Worm (Caenorhabditis elegans) whole organism, L3 larva: Measurements from ENCODE around the gene F13B12.1.
A peak's percentile ranks its signal among the peaks of the same experiment; 100 is the strongest.

ENCODE experiments used
- R02D3.7 ChIP-seq: fragments of 150-350 bp; optimal IDR thresholded peaks from 2 replicates; lab custom pipeline; 2014; ENCODE audit warnings: missing biosample characterization, missing genetic modification characterization
- ZK546.5 ChIP-seq: sonication (generic microtip); optimal IDR thresholded peaks from 2 replicates; lab custom pipeline; 2017; ENCODE audit warnings: missing biosample characterization, missing genetic modification characterization
- aly-2 ChIP-seq: fragments of 150-350 bp; optimal IDR thresholded peaks from 2 replicates; lab custom pipeline; 2014; ENCODE audit warnings: missing biosample characterization, missing genetic modification characterization
- ceh-28 ChIP-seq: fragments of 150-350 bp; optimal IDR thresholded peaks from 2 replicates; lab custom pipeline; 2014; ENCODE audit warnings: missing biosample characterization, missing genetic modification reagents, missing genetic modification characterization
- ceh-9 ChIP-seq: sonication (generic microtip); optimal IDR thresholded peaks from 2 replicates; lab custom pipeline; 2018; ENCODE audit warnings: missing biosample characterization, missing genetic modification characterization
- daf-12 ChIP-seq: fragments of 150-350 bp; optimal IDR thresholded peaks from 2 replicates; lab custom pipeline; 2014; ENCODE audit warnings: missing biosample characterization, missing genetic modification reagents, missing genetic modification characterization
- elt-1 ChIP-seq: fragments of 150-350 bp; optimal IDR thresholded peaks from 2 replicates; lab custom pipeline; 2014; ENCODE audit warnings: missing biosample characterization, missing genetic modification characterization
- elt-2 ChIP-seq: sonication (generic microtip); optimal IDR thresholded peaks from 2 replicates; lab custom pipeline; 2016; ENCODE audit warnings: missing genetic modification reagents, mild to moderate bottlenecking, missing genetic modification characterization, missing compliant biosample characterization
- elt-3 ChIP-seq, 3 experiments: fragments of 150-350 bp in 1 of 3; sonication (generic microtip) in 2 of 3; optimal IDR thresholded peaks; 2 replicates in 2 of 3; 4 replicates in 1 of 3; lab custom pipeline; 2014 to 2017; ENCODE audit warnings: missing biosample characterization in 3 of 3, missing genetic modification characterization in 3 of 3
- eor-1 ChIP-seq, 2 experiments: fragments of 150-350 bp; optimal IDR thresholded peaks; 2 replicates each; lab custom pipeline; 2014 to 2018; ENCODE audit warnings: missing biosample characterization in 2 of 2, missing genetic modification characterization in 2 of 2
- fkh-10 ChIP-seq: sonication (generic microtip); optimal IDR thresholded peaks from 2 replicates; lab custom pipeline; 2017; ENCODE audit warnings: missing biosample characterization, missing genetic modification reagents, missing genetic modification characterization
- fkh-2 ChIP-seq: fragments of 150-350 bp; optimal IDR thresholded peaks from 2 replicates; lab custom pipeline; 2014; ENCODE audit warnings: missing biosample characterization, missing genetic modification reagents, missing genetic modification characterization
- hmg-11 ChIP-seq: sonication (generic microtip); optimal IDR thresholded peaks from 2 replicates; lab custom pipeline; 2016; ENCODE audit warnings: missing genetic modification characterization, missing compliant biosample characterization
- jun-1 ChIP-seq: fragments of 150-350 bp; optimal IDR thresholded peaks from 2 replicates; lab custom pipeline; 2014; ENCODE audit warnings: missing biosample characterization, missing genetic modification reagents, missing genetic modification characterization
- lin-15B ChIP-seq: fragments of 150-350 bp; optimal IDR thresholded peaks from 2 replicates; lab custom pipeline; 2014; ENCODE audit warnings: missing biosample characterization, missing genetic modification characterization
- lin-39 ChIP-seq: fragments of 150-350 bp; optimal IDR thresholded peaks from 2 replicates; lab custom pipeline; 2018; ENCODE audit warnings: missing biosample characterization, missing genetic modification reagents, missing genetic modification characterization
- lsy-12 ChIP-seq: sonication (generic microtip); optimal IDR thresholded peaks from 2 replicates; lab custom pipeline; 2016; ENCODE audit warnings: mild to moderate bottlenecking, missing genetic modification characterization, missing compliant biosample characterization
- mdl-1 ChIP-seq: fragments of 150-350 bp; optimal IDR thresholded peaks from 2 replicates; lab custom pipeline; 2014; ENCODE audit warnings: missing biosample characterization, missing genetic modification characterization
- mml-1 ChIP-seq: fragments of 150-350 bp; sonication (generic microtip); optimal IDR thresholded peaks from 3 replicates; lab custom pipeline; 2014; ENCODE audit warnings: missing biosample characterization, missing genetic modification characterization
- nfya-1 ChIP-seq: sonication (generic microtip); optimal IDR thresholded peaks from 2 replicates; lab custom pipeline; 2017; ENCODE audit warnings: missing genetic modification characterization, mild to moderate bottlenecking, missing compliant biosample characterization, antibody characterized with exemption, moderate library complexity; ENCODE audit not compliant: insufficient read depth
- nhr-11 ChIP-seq: fragments of 150-350 bp; optimal IDR thresholded peaks from 2 replicates; lab custom pipeline; 2014; ENCODE audit warnings: missing biosample characterization, missing genetic modification characterization
- nhr-12 ChIP-seq: fragments of 150-350 bp; optimal IDR thresholded peaks from 2 replicates; lab custom pipeline; 2014; ENCODE audit warnings: missing biosample characterization, missing genetic modification characterization
- nhr-23 ChIP-seq: fragments of 150-350 bp; optimal IDR thresholded peaks from 2 replicates; lab custom pipeline; 2014; ENCODE audit warnings: missing biosample characterization, missing genetic modification reagents, missing genetic modification characterization
- nhr-237 ChIP-seq: fragments of 150-350 bp; optimal IDR thresholded peaks from 2 replicates; lab custom pipeline; 2014; ENCODE audit warnings: missing biosample characterization, missing genetic modification characterization
- nhr-28 ChIP-seq: fragments of 150-350 bp; optimal IDR thresholded peaks from 2 replicates; lab custom pipeline; 2014; ENCODE audit warnings: missing biosample characterization, missing genetic modification characterization
- nhr-43 ChIP-seq: sonication (generic microtip); optimal IDR thresholded peaks from 2 replicates; lab custom pipeline; 2016; ENCODE audit warnings: mild to moderate bottlenecking, missing genetic modification characterization, missing compliant biosample characterization; ENCODE audit not compliant: poor library complexity, severe bottlenecking
- nhr-67 ChIP-seq: fragments of 150-350 bp; optimal IDR thresholded peaks from 2 replicates; lab custom pipeline; 2014; ENCODE audit warnings: missing biosample characterization, missing genetic modification characterization
- nhr-76 ChIP-seq: fragments of 150-350 bp; sonication (generic microtip); optimal IDR thresholded peaks from 5 replicates; lab custom pipeline; 2014; ENCODE audit warnings: missing biosample characterization, missing genetic modification characterization
- nhr-77 ChIP-seq: fragments of 150-350 bp; optimal IDR thresholded peaks from 2 replicates; lab custom pipeline; 2014; ENCODE audit warnings: missing biosample characterization, missing genetic modification characterization
- pha-4 ChIP-seq: fragments of 150-350 bp; optimal IDR thresholded peaks from 2 replicates; lab custom pipeline; 2014; ENCODE audit warnings: missing biosample characterization, missing genetic modification reagents, missing genetic modification characterization
- pqm-1 ChIP-seq: fragments of 150-350 bp; optimal IDR thresholded peaks from 2 replicates; lab custom pipeline; 2017; ENCODE audit warnings: missing biosample characterization, missing genetic modification characterization, inconsistent platforms
- sea-2 ChIP-seq: fragments of 150-350 bp; sonication (generic microtip); optimal IDR thresholded peaks from 4 replicates; lab custom pipeline; 2014; ENCODE audit warnings: missing biosample characterization, missing genetic modification reagents, missing genetic modification characterization
- tbx-2 ChIP-seq: sonication (generic microtip); optimal IDR thresholded peaks from 2 replicates; lab custom pipeline; 2016; ENCODE audit warnings: mild to moderate bottlenecking, missing genetic modification characterization, missing compliant biosample characterization
- unc-39 ChIP-seq: sonication (generic microtip); optimal IDR thresholded peaks from 4 replicates; lab custom pipeline; 2017; ENCODE audit warnings: missing biosample characterization, missing genetic modification characterization
- ztf-11 ChIP-seq: fragments of 150-350 bp; optimal IDR thresholded peaks from 2 replicates; lab custom pipeline; 2014; ENCODE audit warnings: missing biosample characterization, missing genetic modification characterization
- ztf-4 ChIP-seq: fragments of 150-350 bp; optimal IDR thresholded peaks from 2 replicates; lab custom pipeline; 2014; ENCODE audit warnings: missing biosample characterization, missing genetic modification characterization

The F13B12.1 gene

ce11 chrIV:10442904-10443303, 18.5 kb upstream of the F13B12.1 start:
- no peak for TF ChIP-seq tbx-2 (tag; lab: Kevin White, UChicago)
- no peak for TF ChIP-seq R02D3.7 (tag; lab: Kevin White, UChicago)
- TF ChIP-seq nhr-28 (tag; lab: Kevin White, UChicago) = no peak
- TF ChIP-seq sea-2 (GFP tag; lab: Kevin White, UChicago) = no peak
- TF ChIP-seq nhr-11 (tag; lab: Kevin White, UChicago) = no peak
- no peak for TF ChIP-seq nhr-67
- no peak for TF ChIP-seq nhr-76 (tag; lab: Kevin White, UChicago)
- TF ChIP-seq lin-39 (tag; lab: Kevin White, UChicago) = no peak
- no peak for TF ChIP-seq mml-1 (tag; lab: Kevin White, UChicago)
- TF ChIP-seq daf-12 (tag; lab: Kevin White, UChicago) = no peak
- TF ChIP-seq nhr-43 (tag; lab: Kevin White, UChicago) = no peak
- TF ChIP-seq nfya-1 (tag; lab: Kevin White, UChicago) = no peak
- TF ChIP-seq eor-1 (tag; optimal IDR thresholded peaks at IDR 0.05; lab: Kevin White, UChicago) = no peak
- TF ChIP-seq fkh-10 (GFP tag; lab: Kevin White, UChicago) = no peak
- no peak for TF ChIP-seq pqm-1
- TF ChIP-seq jun-1 (tag; lab: Kevin White, UChicago) = no peak
- TF ChIP-seq elt-1 (tag; lab: Kevin White, UChicago) = no peak
- no peak for TF ChIP-seq lsy-12 (tag; lab: Kevin White, UChicago)
- TF ChIP-seq ztf-4 (tag; lab: Kevin White, UChicago) = no peak

DNA sequence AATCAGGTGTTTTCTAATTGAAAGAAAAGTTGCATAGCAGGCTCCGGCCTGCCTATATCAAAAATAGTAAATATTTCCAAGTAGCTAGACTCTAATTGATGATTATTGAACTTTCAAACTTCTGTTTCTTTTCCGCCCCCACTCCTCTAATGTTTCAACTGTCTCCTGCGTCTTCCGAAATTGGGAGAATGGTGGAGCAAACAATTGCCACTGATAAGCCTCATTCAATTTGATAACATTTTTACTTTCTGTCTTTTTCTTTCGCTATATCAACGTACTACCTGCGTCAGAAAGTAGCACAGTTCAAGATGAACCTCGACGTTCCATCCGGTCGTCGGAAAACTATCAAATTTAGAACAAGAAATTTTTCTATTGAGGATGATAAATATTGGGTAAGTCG, 14.5 kb upstream of the F13B12.1 start, which contains the start of gene F13B12.3:
Gene F13B12.3, plus strand, starts transcription at position 223 of the 400 bp plus-strand sequence.
- TF ChIP-seq nhr-237 (tag; lab: Kevin White, UChicago) (no peak), ZK546.5 (no peak), ztf-11 (tag; lab: Kevin White, UChicago) (no peak), unc-39 (no peak), elt-1 (tag; lab: Kevin White, UChicago) (no peak), nhr-76 (tag; lab: Kevin White, UChicago) (no peak), nhr-67 (no peak), aly-2 (tag; lab: Kevin White, UChicago) (no peak), nhr-77 (tag; lab: Kevin White, UChicago) (no peak), fkh-2 (tag; lab: Kevin White, UChicago) (no peak), ceh-28 (tag; lab: Kevin White, UChicago) (no peak), daf-12 (tag; lab: Kevin White, UChicago) (no peak), fkh-10 (GFP tag; lab: Kevin White, UChicago) (no peak), nhr-12 (no peak), ceh-9 (tag; lab: Kevin White, UChicago) (no peak), hmg-11 (tag; lab: Kevin White, UChicago) (no peak), eor-1 (tag; optimal IDR thresholded peaks at IDR 0.05; lab: Kevin White, UChicago) (no peak), pqm-1 (peak; percentile 90), nfya-1 (tag; lab: Kevin White, UChicago) (no peak), nhr-23 (tag; lab: Kevin White, UChicago) (no peak), lin-15B (tag; lab: Kevin White, UChicago) (no peak), elt-3 (tag; optimal IDR thresholded peaks at IDR 0.05; lab: Kevin White, UChicago) (no peak), pha-4 (tag; lab: Kevin White, UChicago) (peak; percentile 15), elt-2 (tag; lab: Kevin White, UChicago) (peak; percentile 90), sea-2 (GFP tag; lab: Kevin White, UChicago) (no peak)

- no peak for TF ChIP-seq ceh-9 (tag; lab: Kevin White, UChicago)
- no peak for TF ChIP-seq fkh-2 (tag; lab: Kevin White, UChicago)
- no peak for TF ChIP-seq unc-39
- TF ChIP-seq aly-2 (tag; lab: Kevin White, UChicago) = no peak
- TF ChIP-seq nhr-67 = no peak
- TF ChIP-seq nhr-76 (tag; lab: Kevin White, UChicago) = no peak
- no peak for TF ChIP-seq eor-1 (tag; optimal IDR thresholded peaks at IDR 0.05; lab: Kevin White, UChicago)
- no peak for TF ChIP-seq ZK546.5
- TF ChIP-seq mdl-1 (tag; lab: Kevin White, UChicago) = no peak
- TF ChIP-seq pha-4 (tag; lab: Kevin White, UChicago) = no peak
- TF ChIP-seq nhr-43 (tag; lab: Kevin White, UChicago) = no peak
These were observed 12.7 kb upstream of the F13B12.1 start for ce11 chrIV:10437114-10437513.
